Fruit fly (Drosophila melanogaster) whole organism, embryonic: ENCODE measurements around the gene CG13609.

ENCODE experiments used
- Abd-B ChIP-seq: fragments of 200-800 bp; sonication (Bioruptor generic); optimal IDR thresholded peaks from 2 replicates; lab custom pipeline; 2018; ENCODE audit warnings: missing biosample characterization, mild to moderate bottlenecking, missing genetic modification characterization, moderate library complexity
- Atf3 ChIP-seq: fragments of 200-800 bp; sonication (Bioruptor generic); optimal IDR thresholded peaks from 3 replicates; lab custom pipeline; 2016; ENCODE audit warnings: missing biosample characterization, missing genetic modification characterization
- CG10147 ChIP-seq: fragments of 200-800 bp; sonication (Bioruptor generic); optimal IDR thresholded peaks from 2 replicates; lab custom pipeline; 2019; ENCODE audit warnings: missing biosample characterization, mild to moderate bottlenecking, missing genetic modification characterization, moderate library complexity
- CG10543 ChIP-seq: fragments of 200-800 bp; sonication (Bioruptor generic); optimal IDR thresholded peaks from 3 replicates; lab custom pipeline; 2017; ENCODE audit warnings: missing biosample characterization, mild to moderate bottlenecking, missing genetic modification characterization, moderate library complexity
- CG11696 ChIP-seq: fragments of 200-800 bp; sonication (Bioruptor generic); IDR thresholded peaks from 2 replicates; pipeline ENCODE4 v1.3.6; 2022; ENCODE audit warnings: missing biosample characterization, missing genetic modification characterization
- CG12219 ChIP-seq: fragments of 200-800 bp; sonication (Bioruptor generic); optimal IDR thresholded peaks from 3 replicates; lab custom pipeline; 2018; ENCODE audit warnings: missing biosample characterization, mild to moderate bottlenecking, missing genetic modification characterization
- CG12299 ChIP-seq: fragments of 200-800 bp; sonication (Bioruptor generic); optimal IDR thresholded peaks from 2 replicates; lab custom pipeline; 2018; ENCODE audit warnings: missing biosample characterization, mild to moderate bottlenecking, missing genetic modification characterization
- CG13287 ChIP-seq: fragments of 200-800 bp; sonication (Bioruptor generic); IDR thresholded peaks from 2 replicates; pipeline ENCODE4 v1.3.6; 2022; ENCODE audit warnings: missing biosample characterization, missing genetic modification characterization; ENCODE audit not compliant: partially characterized antibody
- CG13296 ChIP-seq: fragments of 200-800 bp; sonication (Bioruptor generic); optimal IDR thresholded peaks from 3 replicates; lab custom pipeline; 2018; ENCODE audit warnings: missing biosample characterization, mild to moderate bottlenecking, missing genetic modification characterization
- CG15514 ChIP-seq: fragments of 200-800 bp; sonication (Bioruptor generic); optimal IDR thresholded peaks from 3 replicates; lab custom pipeline; 2017; ENCODE audit warnings: missing biosample characterization, missing genetic modification characterization, mild to moderate bottlenecking, moderate library complexity, missing genetic modification reagents
- CG16813 ChIP-seq: fragments of 200-800 bp; sonication (Bioruptor generic); IDR thresholded peaks from 3 replicates; pipeline ENCODE4 v1.3.6; 2022; ENCODE audit warnings: missing biosample characterization, missing genetic modification characterization; ENCODE audit not compliant: partially characterized antibody
- CG18262 ChIP-seq: fragments of 200-800 bp; optimal IDR thresholded peaks from 3 replicates; lab custom pipeline; 2019; ENCODE audit warnings: missing biosample characterization, mild to moderate bottlenecking, missing genetic modification characterization, moderate library complexity
- CG2678 ChIP-seq: fragments of 200-800 bp; sonication (Bioruptor generic); optimal IDR thresholded peaks from 3 replicates; lab custom pipeline; 2019; ENCODE audit warnings: missing biosample characterization, mild to moderate bottlenecking, missing genetic modification characterization, moderate library complexity
- CG32767 ChIP-seq: fragments of 200-800 bp; sonication (Bioruptor generic); IDR thresholded peaks from 2 replicates; pipeline ENCODE4 v1.3.6; 2022; ENCODE audit warnings: missing biosample characterization, missing genetic modification characterization
- CG34422 ChIP-seq: fragments of 200-800 bp; sonication (Bioruptor generic); IDR thresholded peaks from 3 replicates; pipeline ENCODE4 v1.3.6; 2022; ENCODE audit warnings: missing biosample characterization, missing genetic modification characterization
- CG5180 ChIP-seq: fragments of 200-800 bp; sonication (Bioruptor generic); optimal IDR thresholded peaks from 3 replicates; lab custom pipeline; 2017; ENCODE audit warnings: missing biosample characterization, missing genetic modification characterization, mild to moderate bottlenecking, moderate library complexity, missing genetic modification reagents
- CG7271 ChIP-seq: fragments of 200-800 bp; sonication (Bioruptor generic); optimal IDR thresholded peaks from 2 replicates; lab custom pipeline; 2018; ENCODE audit warnings: missing biosample characterization, mild to moderate bottlenecking, missing genetic modification characterization, moderate library complexity
- CG8290 ChIP-seq, 3 experiments: fragments of 200-800 bp; sonication (Bioruptor generic); optimal IDR thresholded peaks; 2 replicates each; lab custom pipeline; 2016 to 2019; ENCODE audit warnings: missing biosample characterization in 3 of 3, missing genetic modification characterization in 3 of 3, mild to moderate bottlenecking in 2 of 3, moderate library complexity in 1 of 3
- CG8924 ChIP-seq: fragments of 200-800 bp; optimal IDR thresholded peaks from 3 replicates; lab custom pipeline; 2019; ENCODE audit warnings: missing biosample characterization, mild to moderate bottlenecking, missing genetic modification characterization, moderate library complexity
- CG9817 ChIP-seq: fragments of 200-800 bp; sonication (Bioruptor generic); optimal IDR thresholded peaks from 2 replicates; lab custom pipeline; 2018; ENCODE audit warnings: missing biosample characterization, mild to moderate bottlenecking, missing genetic modification characterization, moderate library complexity
- CG9932 ChIP-seq: fragments of 200-800 bp; sonication (Bioruptor generic); IDR thresholded peaks from 2 replicates; pipeline ENCODE4 v1.3.6; 2022; ENCODE audit warnings: missing biosample characterization, missing genetic modification characterization
- Eip74EF ChIP-seq, 2 experiments: fragments of 200-800 bp in 1 of 2; fragments of >200 bp in 1 of 2; sonication (Bioruptor generic) in 1 of 2; optimal IDR thresholded peaks; 2 replicates each; lab custom pipeline; 2017 to 2019; ENCODE audit warnings: missing biosample characterization in 2 of 2, missing genetic modification characterization in 2 of 2, mild to moderate bottlenecking in 1 of 2, moderate library complexity in 1 of 2
- HLH3B ChIP-seq: fragments of 200-800 bp; sonication (Bioruptor generic); IDR thresholded peaks from 2 replicates; pipeline ENCODE4 v1.3.6; 2022; ENCODE audit warnings: missing biosample characterization, missing genetic modification characterization
- HmgZ ChIP-seq: fragments of 200-800 bp; sonication (Bioruptor generic); optimal IDR thresholded peaks from 2 replicates; lab custom pipeline; 2018; ENCODE audit warnings: missing biosample characterization, mild to moderate bottlenecking, missing genetic modification characterization
- Hr39 ChIP-seq: fragments of >200 bp; optimal IDR thresholded peaks from 2 replicates; lab custom pipeline; 2017
- Mrtf ChIP-seq: fragments of 200-800 bp; sonication (Bioruptor generic); IDR thresholded peaks from 3 replicates; pipeline ENCODE4 v1.3.6; 2022; ENCODE audit warnings: missing biosample characterization, missing genetic modification characterization
- PHDP ChIP-seq: fragments of 200-800 bp; sonication (Bioruptor generic); optimal IDR thresholded peaks from 3 replicates; lab custom pipeline; 2018; ENCODE audit warnings: missing biosample characterization, mild to moderate bottlenecking, missing genetic modification characterization, moderate library complexity
- Trl ChIP-seq, 3 experiments: fragments of >200 bp in 2 of 3; fragments of 200-800 bp in 1 of 3; sonication (Bioruptor generic) in 1 of 3; optimal IDR thresholded peaks; 2 replicates in 1 of 3; 3 replicates in 2 of 3; lab custom pipeline; 2016 to 2017; ENCODE audit warnings: missing biosample characterization in 1 of 3, missing genetic modification characterization in 1 of 3
- Vsx1 ChIP-seq: fragments of 200-800 bp; sonication (Bioruptor generic); optimal IDR thresholded peaks from 2 replicates; lab custom pipeline; 2017; ENCODE audit warnings: missing biosample characterization, mild to moderate bottlenecking, missing genetic modification characterization, missing genetic modification reagents
- YL-1 ChIP-seq: fragments of 200-800 bp; sonication (Bioruptor generic); optimal IDR thresholded peaks from 3 replicates; lab custom pipeline; 2017; ENCODE audit warnings: missing biosample characterization, mild to moderate bottlenecking, missing genetic modification characterization
- chif ChIP-seq, 2 experiments: fragments of 200-800 bp; sonication (Bioruptor generic); optimal IDR thresholded peaks; 3 replicates each; lab custom pipeline; 2016; ENCODE audit warnings: missing biosample characterization in 2 of 2, missing genetic modification characterization in 2 of 2
- chm ChIP-seq: fragments of 200-800 bp; sonication (Bioruptor generic); IDR thresholded peaks from 2 replicates; pipeline ENCODE4 v1.3.6; 2022; ENCODE audit warnings: missing biosample characterization, missing genetic modification characterization
- disco-r ChIP-seq: fragments of 200-800 bp; sonication (Bioruptor generic); optimal IDR thresholded peaks from 2 replicates; lab custom pipeline; 2016; ENCODE audit warnings: missing biosample characterization, missing genetic modification characterization
- ems ChIP-seq: fragments of 200-800 bp; sonication (Bioruptor generic); optimal IDR thresholded peaks from 3 replicates; lab custom pipeline; 2016; ENCODE audit warnings: missing biosample characterization, missing genetic modification characterization
- ewg ChIP-seq: fragments of 200-800 bp; sonication (Bioruptor generic); optimal IDR thresholded peaks from 3 replicates; lab custom pipeline; 2017; ENCODE audit warnings: mild to moderate bottlenecking, missing biosample characterization, missing genetic modification reagents, missing genetic modification characterization
- grn ChIP-seq: fragments of 200-800 bp; sonication (Bioruptor generic); optimal IDR thresholded peaks from 3 replicates; lab custom pipeline; 2017; ENCODE audit warnings: missing biosample characterization, missing genetic modification characterization
- ind ChIP-seq: fragments of 200-800 bp; sonication (Bioruptor generic); optimal IDR thresholded peaks from 3 replicates; lab custom pipeline; 2016; ENCODE audit warnings: missing biosample characterization, missing genetic modification characterization
- nom ChIP-seq: fragments of 200-800 bp; sonication (Bioruptor generic); optimal IDR thresholded peaks from 2 replicates; lab custom pipeline; 2017; ENCODE audit warnings: missing biosample characterization, missing genetic modification characterization, mild to moderate bottlenecking, moderate library complexity, missing genetic modification reagents
- scrt ChIP-seq: fragments of 200-800 bp; sonication (Bioruptor generic); optimal IDR thresholded peaks from 2 replicates; lab custom pipeline; 2018; ENCODE audit warnings: missing biosample characterization, mild to moderate bottlenecking, missing genetic modification characterization, moderate library complexity
- slbo ChIP-seq: fragments of 200-800 bp; sonication (Bioruptor generic); IDR thresholded peaks from 2 replicates; pipeline ENCODE4 v1.3.6; 2022; ENCODE audit warnings: missing biosample characterization, missing genetic modification characterization
- ssp ChIP-seq: fragments of 200-800 bp; sonication (Bioruptor generic); IDR thresholded peaks from 2 replicates; pipeline ENCODE4 v1.3.6; 2022; ENCODE audit warnings: missing biosample characterization, missing genetic modification characterization
- ttk ChIP-seq: fragments of 200-800 bp; sonication (Bioruptor generic); IDR thresholded peaks from 2 replicates; pipeline ENCODE4 v2.1.2; 2022; ENCODE audit warnings: missing biosample characterization, missing genetic modification characterization
- wek ChIP-seq: fragments of 200-800 bp; sonication (Bioruptor generic); optimal IDR thresholded peaks from 3 replicates; lab custom pipeline; 2018; ENCODE audit warnings: missing biosample characterization, mild to moderate bottlenecking, missing genetic modification characterization, moderate library complexity

CG13609 gene

DNA sequence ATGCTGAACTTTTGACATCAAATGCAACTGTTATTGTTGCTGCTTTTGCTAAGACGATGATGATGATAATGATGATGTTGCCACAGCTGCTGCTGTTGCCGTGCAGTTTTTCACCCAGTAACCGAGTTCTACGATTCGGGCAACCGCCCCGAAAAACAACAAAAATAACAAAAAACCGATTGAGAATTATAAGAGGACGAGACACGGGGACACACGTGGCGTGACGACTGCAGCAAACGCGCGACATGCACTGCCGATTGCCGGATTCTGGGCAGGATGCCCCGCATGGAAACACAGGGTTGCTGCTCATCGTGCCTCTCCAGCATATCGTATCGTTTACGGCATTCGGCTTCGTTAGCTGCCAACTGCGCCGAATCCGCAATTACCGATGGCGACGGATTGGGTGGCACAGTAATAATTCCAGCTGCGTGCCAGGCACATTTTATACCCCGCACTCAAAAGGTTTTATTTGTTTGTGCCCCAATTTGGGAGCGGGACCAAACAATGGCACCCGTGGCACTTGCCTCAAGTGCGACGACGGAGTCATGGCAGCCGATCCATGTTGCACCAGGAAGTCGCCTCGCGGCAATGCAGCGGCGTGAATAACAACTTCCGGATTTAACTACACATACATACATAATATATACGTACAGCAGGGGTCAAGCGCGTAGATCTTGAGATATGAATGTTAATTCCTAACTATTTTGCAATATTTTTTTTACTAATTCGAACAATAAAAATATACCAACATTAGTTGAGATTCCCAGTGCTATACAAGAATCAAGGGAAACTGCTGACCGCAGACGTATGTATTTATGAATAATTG lies 37.0 kb downstream of the CG13609 start (continued):
- TF ChIP-seq Eip74EF (GFP tag; optimal IDR thresholded peaks at IDR 0.05; lab: Kevin White, UChicago) (peak in 1 of 2 experiments; percentile 17), CG12299 (tag; lab: Kevin White, UChicago) (no peak), Atf3 (GFP tag; lab: Kevin White, UChicago) (no peak), Hr39 (lab: Kevin White, UChicago) (no peak), CG32767 (GFP tag; lab: Robert Waterston, UW) (no peak), chif (GFP tag; optimal IDR thresholded peaks at IDR 0.05; lab: Kevin White, UChicago) (no peak)

DNA sequence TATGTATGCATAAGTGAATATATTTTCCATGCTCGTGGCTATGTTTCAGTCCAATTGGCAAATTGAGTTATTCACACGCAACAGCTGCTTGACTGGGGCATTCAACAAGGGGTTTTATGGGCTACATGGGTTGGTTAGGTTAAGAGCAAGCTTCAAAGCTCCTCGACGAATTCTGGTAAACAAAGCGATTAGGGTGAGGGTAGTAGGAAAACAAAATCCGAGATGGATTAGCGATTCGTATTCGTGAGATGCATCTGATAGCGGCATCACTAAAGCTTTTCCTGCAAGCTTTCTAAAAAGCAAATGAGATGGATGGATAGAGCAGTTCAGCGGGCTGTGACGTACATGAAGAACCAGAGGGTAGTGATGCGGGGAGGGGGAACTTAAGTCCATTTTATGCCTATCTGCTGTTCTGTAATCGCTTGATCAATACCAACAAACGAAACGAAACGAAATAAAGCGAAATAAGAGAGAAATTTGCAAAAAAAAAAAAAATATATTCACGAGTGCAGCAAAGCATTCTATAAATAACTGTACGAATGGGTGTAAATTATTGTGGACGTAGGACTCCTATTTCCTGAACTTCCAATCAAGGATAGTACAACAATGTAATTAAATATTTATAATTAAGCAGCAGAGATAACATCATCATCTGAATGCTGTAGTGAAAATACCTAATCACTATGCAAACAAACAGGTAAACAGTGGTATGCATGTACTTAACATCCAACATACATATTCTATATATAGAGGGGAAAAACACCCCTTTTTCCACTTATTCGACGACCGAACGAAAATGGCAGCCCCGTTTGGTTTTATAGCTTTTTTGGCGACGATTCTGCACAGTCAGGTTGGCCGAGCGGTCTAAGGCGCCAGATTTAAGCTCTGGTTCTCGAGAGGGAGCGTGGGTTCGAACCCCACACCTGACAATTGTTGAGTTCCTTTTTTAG lies 37.9 kb downstream of the CG13609 start:
- TF ChIP-seq HmgZ (tag; lab: Kevin White, UChicago) (peak; percentile 22), CG8924 (tag; lab: Kevin White, UChicago) (no peak), CG9817 (tag; lab: Kevin White, UChicago) (no peak), disco-r (GFP tag; lab: Kevin White, UChicago) (no peak), CG16813 (peak; percentile 43; the same call in 2 of the 3 replicates), grn (peak; percentile 34), ind (GFP tag; lab: Kevin White, UChicago) (no peak), CG10147 (GFP tag; lab: Kevin White, UChicago) (no peak), wek (GFP tag; lab: Kevin White, UChicago) (no peak), CG2678 (peak; percentile 14), Mrtf (no peak), Abd-B (GFP tag; lab: Kevin White, UChicago) (no peak), Vsx1 (GFP tag; lab: Kevin White, UChicago) (no peak), slbo (GFP tag; lab: Robert Waterston, UW) (no peak), CG12219 (GFP tag; lab: Kevin White, UChicago) (no peak), CG15514 (GFP tag; lab: Kevin White, UChicago) (no peak), CG8290 (GFP tag; optimal IDR thresholded peaks at IDR 0.05; lab: Kevin White, UChicago) (no peak), CG8290 (tag; optimal IDR thresholded peaks at IDR 0.05; lab: Kevin White, UChicago) (peak in 1 of 2 experiments; percentile 9), scrt (GFP tag; lab: Kevin White, UChicago) (peak; percentile 96), CG10543 (peak; percentile 44), nom (no peak), CG11696 (GFP tag; lab: Robert Waterston, UW) (no peak; the same call in 1 of the 2 replicates), CG34422 (no peak), ewg (no peak), CG5180 (GFP tag; lab: Kevin White, UChicago) (peak; percentile 45), ssp (GFP tag; lab: Robert Waterston, UW) (no peak), ems (GFP tag; lab: Kevin White, UChicago) (no peak), CG7271 (no peak), YL-1 (no peak), HLH3B (GFP tag; lab: Robert Waterston, UW) (no peak), ttk (no peak), CG9932 (no peak), Trl (optimal IDR thresholded peaks at IDR 0.05; lab: Kevin White, UChicago) (no peak), Trl (GFP tag; optimal IDR thresholded peaks at IDR 0.05; lab: Kevin White, UChicago) (no peak), CG13287 (GFP tag; lab: Robert Waterston, UW) (peak; percentile 6; the same call in 1 of the 2 replicates), CG13296 (peak; percentile 33), chm (no peak), CG18262 (no peak), PHDP (tag; lab: Kevin White, UChicago) (no peak)
